Worm (Caenorhabditis elegans) whole organism, midembryonic: ENCODE data around the gene srd-10.

ENCODE experiments used
- cog-1 ChIP-seq: sonication (generic microtip); optimal IDR thresholded peaks from 2 replicates; lab custom pipeline; 2016; ENCODE audit warnings: missing genetic modification characterization, missing compliant biosample characterization
- flt-1 ChIP-seq: fragments of 200-800 bp; sonication (Bioruptor generic); IDR thresholded peaks from 2 replicates; pipeline ENCODE4 v1.3.6; 2022; ENCODE audit warnings: missing genetic modification characterization, missing compliant biosample characterization
- med-1 ChIP-seq: sonication (generic microtip); optimal IDR thresholded peaks from 2 replicates; lab custom pipeline; 2017; ENCODE audit warnings: missing genetic modification characterization, mild to moderate bottlenecking, missing compliant biosample characterization, antibody characterized with exemption, missing genetic modification reagents; ENCODE audit not compliant: insufficient read depth
- ref-1 ChIP-seq: fragments of 200-800 bp; sonication (Bioruptor generic); conservative IDR thresholded peaks from 2 replicates; pipeline ENCODE4 v1.3.6; 2022; ENCODE audit warnings: missing genetic modification reagents, missing genetic modification characterization, missing compliant biosample characterization
- tab-1 ChIP-seq: fragments of 200-800 bp; sonication (Bioruptor generic); IDR thresholded peaks from 2 replicates; pipeline ENCODE4 v1.3.6; 2022; ENCODE audit warnings: missing genetic modification characterization, missing compliant biosample characterization
- ztf-29 ChIP-seq: fragments of 200-800 bp; sonication (Bioruptor generic); IDR thresholded peaks from 2 replicates; pipeline ENCODE4 v1.3.6; 2022; ENCODE audit warnings: missing genetic modification reagents, missing genetic modification characterization, missing compliant biosample characterization

DNA sequence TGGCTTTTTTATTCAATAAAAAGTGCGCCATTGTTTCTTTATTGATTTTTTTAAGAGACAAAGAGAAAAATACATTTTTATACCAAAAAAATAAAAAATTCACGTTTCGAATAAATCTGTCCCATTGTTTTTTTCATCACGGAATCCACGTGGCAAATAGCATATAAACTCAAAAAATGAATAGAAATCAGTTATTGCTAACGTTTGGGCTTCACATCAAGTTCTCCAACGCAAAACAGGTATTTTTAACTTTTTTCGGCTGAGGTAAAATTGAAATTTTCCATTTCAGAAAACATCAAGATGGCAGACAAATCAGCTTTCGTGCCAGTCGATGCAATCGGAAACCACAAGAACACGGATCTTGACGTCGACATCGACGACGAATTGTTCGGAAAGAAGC is 18.5 kb downstream of the srd-10 start, which contains the start of gene Y45F10B.3:
- TF ChIP-seq ztf-29 (GFP tag; lab: Robert Waterston, UW) (no peak), tab-1 (GFP tag; lab: Robert Waterston, UW) (no peak), med-1 (GFP tag; lab: Kevin White, UChicago) (no peak), ref-1 (GFP tag; lab: Robert Waterston, UW) (no peak), flt-1 (no peak), cog-1 (tag; lab: Kevin White, UChicago) (no peak)
